Fruit fly (Drosophila melanogaster): ENCODE measurements around the gene CG6683.

Gene CG6683

DNA sequence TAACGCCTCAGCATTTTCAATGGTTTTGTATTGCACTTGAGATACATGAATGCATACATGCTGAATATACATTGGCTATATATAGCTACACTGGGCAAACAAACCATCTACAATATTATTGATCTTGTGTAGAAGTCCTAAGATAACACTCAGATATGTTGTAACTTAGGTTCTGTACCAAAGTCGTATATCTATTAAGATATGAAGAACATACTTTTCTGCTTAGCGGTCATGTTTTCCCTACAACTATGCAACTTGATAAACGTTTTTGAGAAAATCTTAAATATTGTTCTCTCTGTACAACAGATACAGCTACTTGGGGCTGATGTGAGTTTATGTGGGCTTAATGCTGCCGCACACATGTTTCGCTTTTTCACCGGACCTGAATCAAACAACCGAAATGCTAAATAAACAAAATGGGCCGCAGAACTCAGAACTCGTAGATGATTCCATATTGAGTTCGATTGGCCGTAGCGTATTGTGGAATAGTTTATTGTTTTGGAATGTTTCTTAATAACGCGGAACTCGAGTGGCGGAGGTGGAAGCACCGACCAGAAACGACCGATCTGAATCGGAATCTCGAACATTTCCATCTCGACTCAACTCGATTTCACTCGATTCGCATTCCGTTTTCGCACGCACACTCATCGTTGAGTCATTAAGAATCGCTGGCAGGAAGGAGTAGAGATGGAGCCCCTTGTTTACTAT, 34.6 kb upstream of the CG6683 start (continued):
- TF ChIP-seq CG10321 (GFP tag; IDR thresholded peaks at IDR 0.05) (no peak), Neu2 (GFP tag; optimal IDR thresholded peaks at IDR 0.05; ENCODE audit: borderline replicate concordance) (no peak), ash1 (GFP tag; optimal IDR thresholded peaks at IDR 0.05) (no peak), Ets65A (GFP tag) (no peak), H15 (GFP tag; IDR thresholded peaks at IDR 0.05) (0 out of 3 replicates have a peak, but pooled peaks have one; percentile 18), sr (GFP tag; IDR thresholded peaks at IDR 0.05) (no peak), CG14667 (GFP tag; IDR thresholded peaks at IDR 0.05) (no peak), CG10267 (tag; optimal IDR thresholded peaks at IDR 0.05) (peak; percentile 57), Rfx (GFP tag; IDR thresholded peaks at IDR 0.05) (peak; percentile 55; the same call in 1 of the 2 replicates), caup (GFP tag; optimal IDR thresholded peaks at IDR 0.05; ENCODE audit: severe bottlenecking) (peak; percentile 28), CG6254 (GFP tag; optimal IDR thresholded peaks at IDR 0.05) (peak; percentile 53), gem (tag; optimal IDR thresholded peaks at IDR 0.05) (peak; percentile 76), Ssrp (tag; optimal IDR thresholded peaks at IDR 0.05) (peak; percentile 38), sens (GFP tag) (peak; percentile 95), CG17186 (GFP tag; optimal IDR thresholded peaks at IDR 0.05) (no peak), CG43689 (GFP tag; IDR thresholded peaks at IDR 0.05) (no peak), CG17612 (GFP tag; IDR thresholded peaks at IDR 0.05) (no peak), CTCF (GFP tag; optimal IDR thresholded peaks at IDR 0.05) (no peak), CG7928 (GFP tag; optimal IDR thresholded peaks at IDR 0.05) (no peak), Oaz (GFP tag; IDR thresholded peaks at IDR 0.05) (no peak), usp (GFP tag; optimal IDR thresholded peaks at IDR 0.05) (no peak), CG18262 (tag; optimal IDR thresholded peaks at IDR 0.05) (peak; percentile 74), fd3F (GFP tag; optimal IDR thresholded peaks at IDR 0.05) (no peak), slp2 (GFP tag; optimal IDR thresholded peaks at IDR 0.05) (peak; percentile 26), CG7556 (GFP tag; optimal IDR thresholded peaks at IDR 0.05) (peak; percentile 23), CG10366 (GFP tag; IDR thresholded peaks at IDR 0.05) (no peak; the same call in 1 of the 2 replicates), CG17912 (GFP tag; optimal IDR thresholded peaks at IDR 0.05) (no peak), Bgb (GFP tag; IDR thresholded peaks at IDR 0.05; ENCODE audit: partially characterized antibody) (no peak), CG3065 (GFP tag; optimal IDR thresholded peaks at IDR 0.05) (no peak), Mes4 (GFP tag; optimal IDR thresholded peaks at IDR 0.05) (peak; percentile 31), lola (GFP tag; optimal IDR thresholded peaks at IDR 0.05) (peak in 1 of 3 experiments; percentile 70), CG1233 (GFP tag; optimal IDR thresholded peaks at IDR 0.05) (peak; percentile 26), pb (GFP tag; optimal IDR thresholded peaks at IDR 0.05) (peak; percentile 6), CG4328 (GFP tag; optimal IDR thresholded peaks at IDR 0.05) (peak; percentile 44), tna (GFP tag; IDR thresholded peaks at IDR 0.05; ENCODE audit: partially characterized antibody) (no peak), bab2 (GFP tag; optimal IDR thresholded peaks at IDR 0.05) (peak; percentile 36), ssp (GFP tag; IDR thresholded peaks at IDR 0.05) (no peak), tll (GFP tag; optimal IDR thresholded peaks at IDR 0.05) (no peak), Oli (tag; optimal IDR thresholded peaks at IDR 0.05) (peak; percentile 59), CG10543 (GFP tag; optimal IDR thresholded peaks at IDR 0.05) (peak; percentile 68), trem (tag; optimal IDR thresholded peaks at IDR 0.05) (peak; percentile 53), sqz (GFP tag; optimal IDR thresholded peaks at IDR 0.05) (peak; percentile 2), ewg (GFP tag; optimal IDR thresholded peaks at IDR 0.05) (peak; percentile 12), CG17361 (GFP tag; IDR thresholded peaks at IDR 0.05) (peak; percentile 69; the same call in 2 of the 3 replicates), BEAF-32 (GFP tag; optimal IDR thresholded peaks at IDR 0.05) (no peak), fd64A (GFP tag; optimal IDR thresholded peaks at IDR 0.05) (peak; percentile 22), vnd (GFP tag; IDR thresholded peaks at IDR 0.05; ENCODE audit: partially characterized antibody) (no peak), fru (optimal IDR thresholded peaks at IDR 0.05) (no peak), Asciz (GFP tag; optimal IDR thresholded peaks at IDR 0.05) (peak; percentile 48), CrebB (tag; optimal IDR thresholded peaks at IDR 0.05) (peak; percentile 2)
